Worm (Caenorhabditis elegans): ENCODE results near the gene W02A2.5.

W02A2.5 gene

ce11 chrIV:13389237-13389636 is 46.6 kb downstream of the W02A2.5 start:
- no peak for TF ChIP-seq egl-13 (tag; optimal IDR thresholded peaks at IDR 0.05)
- TF ChIP-seq nhr-12 (tag; optimal IDR thresholded peaks at IDR 0.05) = no peak
- no peak for TF ChIP-seq sox-4 (tag; optimal IDR thresholded peaks at IDR 0.05)
- TF ChIP-seq nhr-11 (tag; optimal IDR thresholded peaks at IDR 0.05) = no peak
- no peak for TF ChIP-seq rnt-1 (tag; optimal IDR thresholded peaks at IDR 0.05)
- TF ChIP-seq lsy-2 (tag; optimal IDR thresholded peaks at IDR 0.05) = no peak
- TF ChIP-seq C04F5.9 (tag; optimal IDR thresholded peaks at IDR 0.05) = no peak
- no peak for TF ChIP-seq C34B4.2 (tag; optimal IDR thresholded peaks at IDR 0.05)
- no peak for TF ChIP-seq nhr-28 (tag; optimal IDR thresholded peaks at IDR 0.05)
- no peak for TF ChIP-seq egl-27 (tag; optimal IDR thresholded peaks at IDR 0.05)
- no peak for TF ChIP-seq elt-2 (tag; optimal IDR thresholded peaks at IDR 0.05)
- TF ChIP-seq efl-3 (GFP tag; optimal IDR thresholded peaks at IDR 0.05) = no peak
- TF ChIP-seq ceh-63 (GFP tag; optimal IDR thresholded peaks at IDR 0.05) = no peak
- TF ChIP-seq lin-14 (GFP tag; optimal IDR thresholded peaks at IDR 0.05) = no peak
- no peak for TF ChIP-seq nhr-84 (tag; optimal IDR thresholded peaks at IDR 0.05)

- TF ChIP-seq pag-3 (tag; optimal IDR thresholded peaks at IDR 0.05; ENCODE audit: borderline replicate concordance, insufficient read depth) (no peak), lin-39 (tag; optimal IDR thresholded peaks at IDR 0.05) (no peak), nhr-47 (tag; optimal IDR thresholded peaks at IDR 0.05) (peak; percentile 0), efl-3 (GFP tag; optimal IDR thresholded peaks at IDR 0.05) (no peak)
Measured at ce11 chrIV:13390770-13391169, 48.1 kb downstream of the W02A2.5 start.

- TF ChIP-seq tbx-2 (tag; optimal IDR thresholded peaks at IDR 0.05) = no peak
- no peak for TF ChIP-seq snu-23 (GFP tag; optimal IDR thresholded peaks at IDR 0.05)
- TF ChIP-seq C16A3.4 (tag; optimal IDR thresholded peaks at IDR 0.05) = no peak
- no peak for TF ChIP-seq hpl-2 (GFP tag; optimal IDR thresholded peaks at IDR 0.05)
- TF ChIP-seq unc-62 (GFP tag; optimal IDR thresholded peaks at IDR 0.05) = no peak
- no peak for TF ChIP-seq nhr-237 (tag; optimal IDR thresholded peaks at IDR 0.05)
- no peak for TF ChIP-seq Y116A8C.19 (tag; optimal IDR thresholded peaks at IDR 0.05; ENCODE audit: borderline replicate concordance)
Measured at ce11 chrIV:13392230-13392629, 49.6 kb downstream of the W02A2.5 start.

DNA sequence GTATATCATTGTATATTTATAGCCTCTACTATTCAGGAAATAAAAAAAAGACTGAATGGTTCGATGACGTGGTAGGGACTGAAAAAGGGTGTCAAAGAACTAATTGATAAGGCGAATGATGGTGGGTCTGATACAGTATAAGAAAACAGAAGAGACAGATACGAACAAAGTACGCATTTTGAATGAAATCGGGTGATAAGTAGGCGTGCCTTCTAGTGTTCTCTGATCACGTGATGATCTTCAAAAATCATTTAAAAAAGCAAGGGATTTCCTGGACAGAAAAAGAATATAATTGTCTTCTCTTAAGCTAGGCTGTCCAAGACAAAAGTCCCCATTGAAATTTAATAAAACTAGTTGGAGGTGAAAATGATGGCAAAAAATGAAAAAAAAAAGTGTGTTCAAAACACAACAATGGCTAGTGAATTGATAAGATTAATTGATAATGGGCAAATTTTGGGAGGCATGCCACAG is 50.6 kb downstream of the W02A2.5 start:
- TF ChIP-seq lir-3 (tag; optimal IDR thresholded peaks at IDR 0.05; ENCODE audit: poor library complexity) (no peak), ama-1 (optimal IDR thresholded peaks at IDR 0.05) (no peak), skn-1 (tag; optimal IDR thresholded peaks at IDR 0.05) (no peak), nhr-90 (tag; optimal IDR thresholded peaks at IDR 0.05; ENCODE audit: poor library complexity) (peak; percentile 73), grh-1 (GFP tag; IDR thresholded peaks at IDR 0.05) (no peak), nhr-20 (tag; optimal IDR thresholded peaks at IDR 0.05) (peak; percentile 76), C34B4.2 (tag; optimal IDR thresholded peaks at IDR 0.05) (no peak), ceh-90 (tag; optimal IDR thresholded peaks at IDR 0.05) (no peak), snu-23 (GFP tag; optimal IDR thresholded peaks at IDR 0.05) (peak; percentile 48), lin-35 (GFP tag; optimal IDR thresholded peaks at IDR 0.05) (peak in 1 of 2 experiments; percentile 45), blmp-1 (tag; optimal IDR thresholded peaks at IDR 0.05) (peak; percentile 36), lin-14 (GFP tag; optimal IDR thresholded peaks at IDR 0.05) (peak; percentile 65), nhr-12 (tag; optimal IDR thresholded peaks at IDR 0.05) (no peak), mab-9 (GFP tag; IDR thresholded peaks at IDR 0.05) (no peak), ceh-82 (tag; optimal IDR thresholded peaks at IDR 0.05) (no peak), efl-1 (optimal IDR thresholded peaks at IDR 0.05) (no peak), efl-1 (GFP tag; optimal IDR thresholded peaks at IDR 0.05 in 1 of 2) (peak in 1 of 2 experiments; percentile 84), nhr-28 (tag; optimal IDR thresholded peaks at IDR 0.05) (no peak), egl-13 (tag; optimal IDR thresholded peaks at IDR 0.05) (no peak), ztf-4 (tag; optimal IDR thresholded peaks at IDR 0.05) (peak; percentile 19), snpc-4 (tag; optimal IDR thresholded peaks at IDR 0.05) (no peak), ceh-63 (GFP tag; optimal IDR thresholded peaks at IDR 0.05) (no peak), lin-15B (tag; optimal IDR thresholded peaks at IDR 0.05) (no peak), nhr-237 (tag; optimal IDR thresholded peaks at IDR 0.05) (no peak), hpl-2 (GFP tag; optimal IDR thresholded peaks at IDR 0.05) (no peak), tbx-2 (tag; optimal IDR thresholded peaks at IDR 0.05) (peak; percentile 58), alr-1 (tag; optimal IDR thresholded peaks at IDR 0.05; ENCODE audit: borderline replicate concordance) (no peak), ceh-8 (GFP tag; optimal IDR thresholded peaks at IDR 0.05) (no peak), xbp-1 (tag; optimal IDR thresholded peaks at IDR 0.05) (no peak), ztf-11 (tag; optimal IDR thresholded peaks at IDR 0.05) (no peak), vab-15 (tag; optimal IDR thresholded peaks at IDR 0.05) (no peak), hlh-4 (tag; optimal IDR thresholded peaks at IDR 0.05) (no peak)
